Fruit fly (Drosophila melanogaster) whole organism, wandering third instar larva: ENCODE measurements around the gene Ddx1.

Experiments used
- CG32264 ChIP-seq: fragments of 200-800 bp; sonication (Bioruptor generic); optimal IDR thresholded peaks from 2 replicates; lab custom pipeline; 2016; ENCODE audit warnings: missing biosample characterization, missing genetic modification characterization
- CG9705 ChIP-seq: fragments of 200-800 bp; sonication (Bioruptor generic); optimal IDR thresholded peaks from 2 replicates; lab custom pipeline; 2018; ENCODE audit warnings: missing biosample characterization, mild to moderate bottlenecking, missing genetic modification characterization
- CrebA ChIP-seq: fragments of 200-800 bp; sonication (Bioruptor generic); optimal IDR thresholded peaks from 2 replicates; lab custom pipeline; 2016; ENCODE audit warnings: missing biosample characterization, mild to moderate bottlenecking, missing genetic modification characterization, borderline replicate concordance
- Dfd ChIP-seq: fragments of >200 bp; optimal IDR thresholded peaks from 2 replicates; lab custom pipeline; 2017; ENCODE audit warnings: missing biosample characterization, missing genetic modification characterization
- Hnf4 ChIP-seq: fragments of 200-800 bp; sonication (Bioruptor generic); optimal IDR thresholded peaks from 2 replicates; lab custom pipeline; 2016; ENCODE audit warnings: missing biosample characterization, mild to moderate bottlenecking, missing genetic modification characterization
- Hr78 ChIP-seq: fragments of >200 bp; optimal IDR thresholded peaks from 2 replicates; lab custom pipeline; 2017; ENCODE audit warnings: missing biosample characterization, missing genetic modification characterization
- Vsx2 ChIP-seq: fragments of 200-300, 225-300 bp; sonication (Bioruptor generic); optimal IDR thresholded peaks from 2 replicates; lab custom pipeline; 2018; ENCODE audit warnings: missing biosample characterization, missing genetic modification characterization; ENCODE audit not compliant: partially characterized antibody
- br ChIP-seq: fragments of 200-800 bp; sonication (Bioruptor generic); optimal IDR thresholded peaks from 2 replicates; lab custom pipeline; 2016; ENCODE audit warnings: missing biosample characterization, missing genetic modification characterization
- fru ChIP-seq: fragments of 200-800 bp; sonication (Bioruptor generic); optimal IDR thresholded peaks from 3 replicates; lab custom pipeline; 2016; ENCODE audit warnings: missing biosample characterization, mild to moderate bottlenecking, missing genetic modification characterization
- lola ChIP-seq: fragments of >200 bp; optimal IDR thresholded peaks from 2 replicates; lab custom pipeline; 2017; ENCODE audit warnings: missing biosample characterization, missing genetic modification characterization
- psq ChIP-seq: fragments of 200-800 bp; sonication (Bioruptor generic); optimal IDR thresholded peaks from 3 replicates; lab custom pipeline; 2017; ENCODE audit warnings: missing biosample characterization, mild to moderate bottlenecking, missing genetic modification characterization, moderate library complexity
- sv ChIP-seq: fragments of 200-800 bp; sonication (Bioruptor generic); optimal IDR thresholded peaks from 3 replicates; lab custom pipeline; 2016; ENCODE audit warnings: missing biosample characterization, missing genetic modification characterization

DNA sequence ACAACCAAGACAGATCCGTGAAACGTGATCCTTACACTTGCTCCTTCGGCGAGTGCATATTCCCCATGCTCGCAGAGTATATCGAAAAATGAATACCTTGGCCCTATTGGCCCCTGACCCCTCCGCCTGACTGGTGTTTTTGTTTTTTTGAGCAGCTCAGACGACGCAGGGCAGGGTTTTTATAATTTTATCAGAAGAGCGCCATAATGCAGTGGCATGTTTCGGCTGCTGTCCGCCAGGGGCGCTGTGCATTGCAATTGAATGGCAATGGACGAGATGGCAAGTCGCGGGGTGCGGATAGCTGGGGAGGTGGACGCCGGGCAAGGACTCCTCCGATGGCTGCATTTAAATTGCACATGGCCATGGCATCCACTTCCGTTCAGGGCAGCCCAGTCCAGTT is 40.1 kb upstream of the Ddx1 start:
- TF ChIP-seq Hr78 (GFP tag; lab: Kevin White, UChicago): no peak
- TF ChIP-seq sv (GFP tag; lab: Kevin White, UChicago): no peak
- TF ChIP-seq psq (GFP tag; lab: Kevin White, UChicago): no peak
- no peak for TF ChIP-seq CG32264 (GFP tag; lab: Kevin White, UChicago)
- TF ChIP-seq Dfd (GFP tag; lab: Kevin White, UChicago): no peak
- TF ChIP-seq fru: no peak
- no peak for TF ChIP-seq lola
- TF ChIP-seq CG9705 (GFP tag; lab: Kevin White, UChicago): no peak
- no peak for TF ChIP-seq Hnf4 (GFP tag; lab: Kevin White, UChicago)
- TF ChIP-seq br (GFP tag; lab: Kevin White, UChicago): no peak
- no peak for TF ChIP-seq Vsx2 (GFP tag; lab: Kevin White, UChicago)
- no peak for TF ChIP-seq CrebA (GFP tag; lab: Kevin White, UChicago)
